Fruit fly (Drosophila melanogaster): ENCODE data around the gene CG12477.
A peak's percentile ranks its signal among the peaks of the same experiment; 100 is the strongest.

DNA sequence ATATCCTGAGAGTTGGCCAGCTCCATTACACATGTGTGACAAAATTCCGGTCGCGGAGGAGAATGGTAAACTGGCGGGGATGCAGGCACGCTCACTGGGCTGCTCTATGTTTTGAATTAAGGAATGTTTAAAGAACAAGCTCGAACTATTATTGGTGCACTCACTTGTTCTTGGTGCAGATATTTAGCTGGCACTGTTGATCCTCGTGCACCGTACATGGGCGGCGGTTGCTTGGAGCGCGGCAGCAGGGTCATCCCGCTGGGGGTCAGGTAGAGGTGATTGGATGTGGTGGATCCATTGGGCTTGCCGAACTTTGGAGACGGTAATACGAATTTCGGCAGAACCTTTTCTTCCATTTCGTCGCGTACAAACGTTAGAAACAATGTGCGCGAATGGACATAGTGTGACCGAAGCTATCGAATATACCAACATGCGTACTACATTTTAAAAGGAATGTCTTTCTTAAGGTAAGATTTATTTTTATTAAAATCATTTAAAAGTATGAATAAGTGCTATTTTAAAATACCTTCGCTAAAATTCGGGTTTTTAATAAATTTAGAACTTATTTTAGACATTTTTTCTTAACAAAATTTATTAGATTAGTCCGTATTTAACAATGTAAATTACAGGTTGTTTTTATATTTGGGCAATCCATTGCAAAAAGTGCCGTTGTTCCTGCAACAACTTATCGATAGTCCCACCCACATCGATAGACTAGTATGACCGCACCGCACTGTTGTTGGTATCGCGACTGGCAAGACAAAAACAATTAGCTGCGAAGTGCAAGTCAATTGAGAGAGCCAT lies 25.1 kb upstream of the CG12477 start, which contains the start of the genes Nufip and Atg3:
- TF ChIP-seq CG4496 (GFP tag; IDR thresholded peaks at IDR 0.05) (no peak; the same call in 2 of the 3 replicates), CG13204 (GFP tag; optimal IDR thresholded peaks at IDR 0.05) (no peak), Pif1B (GFP tag; optimal IDR thresholded peaks at IDR 0.05) (no peak), fd96Ca (GFP tag; IDR thresholded peaks at IDR 0.05) (no peak), CG12605 (GFP tag; IDR thresholded peaks at IDR 0.05) (no peak), EcR (GFP tag; optimal IDR thresholded peaks at IDR 0.05) (no peak), CG34367 (tag; optimal IDR thresholded peaks at IDR 0.05) (no peak), gl (tag; optimal IDR thresholded peaks at IDR 0.05) (no peak), CG17806 (tag; optimal IDR thresholded peaks at IDR 0.05) (no peak), Snoo (tag; optimal IDR thresholded peaks at IDR 0.05) (peak; percentile 9), CG14655 (GFP tag; optimal IDR thresholded peaks at IDR 0.05) (no peak)

All from whole organism, pupa.